Fruit fly (Drosophila melanogaster) whole organism, wandering third instar larva: ENCODE measurements around the gene Fim.

Experiments
- CG9705 ChIP-seq: fragments of 200-800 bp; sonication (Bioruptor generic); optimal IDR thresholded peaks from 2 replicates; lab custom pipeline; 2018; ENCODE audit warnings: missing biosample characterization, mild to moderate bottlenecking, missing genetic modification characterization
- HLH106 ChIP-seq: fragments of 200-800 bp; optimal IDR thresholded peaks from 3 replicates; lab custom pipeline; 2019; ENCODE audit warnings: missing biosample characterization, mild to moderate bottlenecking, missing genetic modification characterization, moderate library complexity
- Sp1 ChIP-seq: fragments of 200-800 bp; sonication (Bioruptor generic); optimal IDR thresholded peaks from 3 replicates; lab custom pipeline; 2019; ENCODE audit warnings: missing biosample characterization, mild to moderate bottlenecking, missing genetic modification characterization, moderate library complexity
- ey ChIP-seq: fragments of 200-800 bp; sonication (Bioruptor generic); optimal IDR thresholded peaks from 2 replicates; lab custom pipeline; 2016; ENCODE audit warnings: missing biosample characterization, missing genetic modification characterization
- foxo ChIP-seq, 2 experiments: fragments of 200-800 bp; sonication (Bioruptor generic); optimal IDR thresholded peaks; 2 replicates in 1 of 2; 3 replicates in 1 of 2; lab custom pipeline; 2016 to 2017; ENCODE audit warnings: missing biosample characterization in 2 of 2, missing genetic modification characterization in 2 of 2
- fru ChIP-seq: fragments of 200-800 bp; sonication (Bioruptor generic); optimal IDR thresholded peaks from 3 replicates; lab custom pipeline; 2016; ENCODE audit warnings: missing biosample characterization, mild to moderate bottlenecking, missing genetic modification characterization
- lola ChIP-seq: fragments of >200 bp; optimal IDR thresholded peaks from 2 replicates; lab custom pipeline; 2017; ENCODE audit warnings: missing biosample characterization, missing genetic modification characterization
- pan ChIP-seq: fragments of >200 bp; optimal IDR thresholded peaks from 2 replicates; lab custom pipeline; 2017
- psq ChIP-seq: fragments of 200-800 bp; sonication (Bioruptor generic); optimal IDR thresholded peaks from 3 replicates; lab custom pipeline; 2017; ENCODE audit warnings: missing biosample characterization, mild to moderate bottlenecking, missing genetic modification characterization, moderate library complexity
- sage ChIP-seq: fragments of 200-800 bp; sonication (Bioruptor generic); optimal IDR thresholded peaks from 2 replicates; lab custom pipeline; 2016; ENCODE audit warnings: missing biosample characterization, mild to moderate bottlenecking, missing genetic modification characterization
- sv ChIP-seq: fragments of 200-800 bp; sonication (Bioruptor generic); optimal IDR thresholded peaks from 3 replicates; lab custom pipeline; 2016; ENCODE audit warnings: missing biosample characterization, missing genetic modification characterization
- usp ChIP-seq: fragments of >200 bp; optimal IDR thresholded peaks from 2 replicates; lab custom pipeline; 2017; ENCODE audit warnings: missing biosample characterization, missing genetic modification characterization

DNA sequence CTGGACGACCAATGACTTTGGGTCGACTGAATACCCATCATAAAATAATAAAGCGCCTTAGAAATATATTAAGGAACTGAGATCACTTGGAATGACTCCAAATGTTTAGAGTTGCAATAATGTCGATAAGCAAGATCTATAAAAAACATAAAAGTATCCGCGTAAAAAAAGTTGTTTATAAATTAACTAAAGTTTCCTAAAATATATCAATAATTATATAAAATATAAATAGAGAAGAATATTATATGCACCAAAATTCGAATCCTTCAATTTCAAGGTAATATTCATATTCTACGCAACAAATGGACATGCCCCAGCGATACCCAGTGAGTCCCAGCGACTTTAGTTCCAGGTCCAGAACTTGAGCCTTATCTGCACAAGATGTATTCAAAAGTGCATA lies 30.7 kb upstream of the Fim start:
- no peak for TF ChIP-seq sv (GFP tag; lab: Kevin White, UChicago)
- TF ChIP-seq CG9705 (GFP tag; lab: Kevin White, UChicago) = no peak
- TF ChIP-seq foxo (GFP tag; optimal IDR thresholded peaks at IDR 0.05; lab: Kevin White, UChicago) = no peak
- no peak for TF ChIP-seq usp (GFP tag; lab: Kevin White, UChicago)
- TF ChIP-seq psq (GFP tag; lab: Kevin White, UChicago) = no peak
- TF ChIP-seq Sp1 (GFP tag; lab: Kevin White, UChicago) = no peak
- TF ChIP-seq ey (GFP tag; lab: Kevin White, UChicago) = no peak
- no peak for TF ChIP-seq fru
- no peak for TF ChIP-seq sage (GFP tag; lab: Kevin White, UChicago)
- TF ChIP-seq pan = no peak
- peak; percentile 7 for TF ChIP-seq HLH106 (tag; lab: Kevin White, UChicago)
- no peak for TF ChIP-seq lola
